Fruit fly (Drosophila melanogaster) whole organism, embryonic: ENCODE results near the gene CG2794.

Experiments
- Atf6 ChIP-seq: fragments of 200-800 bp; sonication (Bioruptor generic); IDR thresholded peaks from 2 replicates; pipeline ENCODE4 v1.3.6; 2022; ENCODE audit warnings: missing biosample characterization, missing genetic modification characterization
- B-H2 ChIP-seq: fragments of 200-800 bp; sonication (Bioruptor generic); optimal IDR thresholded peaks from 2 replicates; lab custom pipeline; 2018; ENCODE audit warnings: missing biosample characterization, mild to moderate bottlenecking, missing genetic modification characterization
- BEAF-32 ChIP-seq: fragments of 200-800 bp; sonication (Bioruptor generic); optimal IDR thresholded peaks from 3 replicates; lab custom pipeline; 2017; ENCODE audit warnings: missing biosample characterization, missing genetic modification characterization, mild to moderate bottlenecking, moderate library complexity, missing genetic modification reagents
- BtbVII ChIP-seq: fragments of 200-800 bp; sonication (Bioruptor generic); optimal IDR thresholded peaks from 3 replicates; lab custom pipeline; 2017; ENCODE audit warnings: missing biosample characterization, mild to moderate bottlenecking, missing genetic modification characterization
- CG10209 ChIP-seq: fragments of 200-800 bp; sonication (Bioruptor generic); optimal IDR thresholded peaks from 3 replicates; lab custom pipeline; 2017; ENCODE audit warnings: missing biosample characterization, mild to moderate bottlenecking, missing genetic modification characterization, missing genetic modification reagents
- CG11085 ChIP-seq: fragments of 200-800 bp; sonication (Bioruptor generic); IDR thresholded peaks from 2 replicates; pipeline ENCODE4 v1.3.6; 2022; ENCODE audit warnings: missing biosample characterization, missing genetic modification characterization
- CG11504 ChIP-seq: fragments of 200-800 bp; sonication (Bioruptor generic); optimal IDR thresholded peaks from 3 replicates; lab custom pipeline; 2019; ENCODE audit warnings: missing biosample characterization, mild to moderate bottlenecking, missing genetic modification characterization, moderate library complexity
- CG14014 ChIP-seq: fragments of 200-800 bp; sonication (Bioruptor generic); IDR thresholded peaks from 2 replicates; pipeline ENCODE4 v1.3.6; 2022; ENCODE audit warnings: missing biosample characterization, missing genetic modification characterization
- CG14710 ChIP-seq: fragments of 200-800 bp; sonication (Bioruptor generic); optimal IDR thresholded peaks from 3 replicates; lab custom pipeline; 2019; ENCODE audit warnings: missing biosample characterization, mild to moderate bottlenecking, missing genetic modification characterization, moderate library complexity
- CG1602 ChIP-seq: fragments of 200-800 bp; sonication (Bioruptor generic); optimal IDR thresholded peaks from 3 replicates; lab custom pipeline; 2016; ENCODE audit warnings: missing biosample characterization, missing genetic modification characterization
- CG2120 ChIP-seq: fragments of 200-800 bp; sonication (Bioruptor generic); optimal IDR thresholded peaks from 3 replicates; lab custom pipeline; 2016; ENCODE audit warnings: missing biosample characterization, missing genetic modification characterization
- CG3065 ChIP-seq: fragments of 200-800 bp; sonication (Bioruptor generic); optimal IDR thresholded peaks from 2 replicates; lab custom pipeline; 2016; ENCODE audit warnings: missing biosample characterization, missing genetic modification characterization
- CG32767 ChIP-seq: fragments of 200-800 bp; sonication (Bioruptor generic); IDR thresholded peaks from 2 replicates; pipeline ENCODE4 v1.3.6; 2022; ENCODE audit warnings: missing biosample characterization, missing genetic modification characterization
- CG34224 ChIP-seq: fragments of 200-800 bp; sonication (Bioruptor generic); IDR thresholded peaks from 3 replicates; pipeline ENCODE4 v1.3.6; 2022; ENCODE audit warnings: missing biosample characterization, missing genetic modification characterization; ENCODE audit not compliant: partially characterized antibody
- CG3838 ChIP-seq: fragments of 200-800 bp; sonication (Bioruptor generic); optimal IDR thresholded peaks from 3 replicates; lab custom pipeline; 2016; ENCODE audit warnings: missing biosample characterization, missing genetic modification characterization
- CG5953 ChIP-seq: fragments of 200-800 bp; sonication (Bioruptor generic); IDR thresholded peaks from 2 replicates; pipeline ENCODE4 v1.3.6; 2022; ENCODE audit warnings: missing biosample characterization, missing genetic modification characterization
- CG6254 ChIP-seq: fragments of 200-800 bp; sonication (Bioruptor generic); optimal IDR thresholded peaks from 3 replicates; lab custom pipeline; 2017; ENCODE audit warnings: mild to moderate bottlenecking, missing biosample characterization, missing genetic modification reagents, missing genetic modification characterization
- CG6854 ChIP-seq: fragments of 200-800 bp; sonication (Bioruptor generic); optimal IDR thresholded peaks from 3 replicates; lab custom pipeline; 2017; ENCODE audit warnings: missing biosample characterization, mild to moderate bottlenecking, missing genetic modification characterization
- CG7745 ChIP-seq: fragments of 200-800 bp; sonication (Bioruptor generic); optimal IDR thresholded peaks from 2 replicates; lab custom pipeline; 2018; ENCODE audit warnings: missing biosample characterization, mild to moderate bottlenecking, missing genetic modification characterization, moderate library complexity
- CG8388 ChIP-seq: fragments of 200-800 bp; sonication (Bioruptor generic); optimal IDR thresholded peaks from 2 replicates; lab custom pipeline; 2019; ENCODE audit warnings: missing biosample characterization, mild to moderate bottlenecking, missing genetic modification characterization, moderate library complexity
- CG9437 ChIP-seq: fragments of 200-800 bp; sonication (Bioruptor generic); optimal IDR thresholded peaks from 2 replicates; lab custom pipeline; 2018; ENCODE audit warnings: missing biosample characterization, mild to moderate bottlenecking, missing genetic modification characterization
- CG9609 ChIP-seq: fragments of 200-800 bp; sonication (Bioruptor generic); optimal IDR thresholded peaks from 3 replicates; lab custom pipeline; 2016; ENCODE audit warnings: missing biosample characterization, missing genetic modification characterization
- CG9797 ChIP-seq: fragments of 200-800 bp; sonication (Bioruptor generic); optimal IDR thresholded peaks from 3 replicates; lab custom pipeline; 2018; ENCODE audit warnings: missing biosample characterization, mild to moderate bottlenecking, missing genetic modification characterization
- Doc2 ChIP-seq: fragments of 200-800 bp; sonication (Bioruptor generic); IDR thresholded peaks from 2 replicates; pipeline ENCODE4 v1.3.6; 2022; ENCODE audit warnings: missing biosample characterization, missing genetic modification characterization
- Dp ChIP-seq: fragments of 200-800 bp; sonication (Bioruptor generic); optimal IDR thresholded peaks from 2 replicates; lab custom pipeline; 2018; ENCODE audit warnings: missing biosample characterization, mild to moderate bottlenecking, missing genetic modification characterization, moderate library complexity
- E2f1 ChIP-seq: fragments of 200-800 bp; sonication (Bioruptor generic); IDR thresholded peaks from 2 replicates; pipeline ENCODE4 v1.3.6; 2022; ENCODE audit warnings: missing biosample characterization, missing genetic modification characterization
- Gug ChIP-seq: fragments of 200-800 bp; sonication (Bioruptor generic); IDR thresholded peaks from 4 replicates; pipeline ENCODE4 v1.3.6; 2022; ENCODE audit warnings: missing biosample characterization, missing genetic modification characterization
- HHEX ChIP-seq: fragments of 200-800 bp; sonication (Bioruptor generic); optimal IDR thresholded peaks from 3 replicates; lab custom pipeline; 2017; ENCODE audit warnings: missing biosample characterization, mild to moderate bottlenecking, missing genetic modification characterization, missing genetic modification reagents
- HLH3B ChIP-seq: fragments of 200-800 bp; sonication (Bioruptor generic); IDR thresholded peaks from 2 replicates; pipeline ENCODE4 v1.3.6; 2022; ENCODE audit warnings: missing biosample characterization, missing genetic modification characterization
- HLHmδ ChIP-seq: fragments of 200-800 bp; sonication (Bioruptor generic); optimal IDR thresholded peaks from 2 replicates; lab custom pipeline; 2018; ENCODE audit warnings: missing biosample characterization, mild to moderate bottlenecking, missing genetic modification characterization, moderate library complexity
- Mrtf ChIP-seq: fragments of 200-800 bp; sonication (Bioruptor generic); IDR thresholded peaks from 3 replicates; pipeline ENCODE4 v1.3.6; 2022; ENCODE audit warnings: missing biosample characterization, missing genetic modification characterization
- NC2α ChIP-seq: fragments of 200-800 bp; sonication (Bioruptor generic); optimal IDR thresholded peaks from 2 replicates; lab custom pipeline; 2016; ENCODE audit warnings: missing biosample characterization, missing genetic modification characterization
- Sin3A ChIP-seq: fragments of >200 bp; optimal IDR thresholded peaks from 2 replicates; lab custom pipeline; 2018
- Six4 ChIP-seq: fragments of 200-800 bp; sonication (Bioruptor generic); optimal IDR thresholded peaks from 2 replicates; lab custom pipeline; 2016; ENCODE audit warnings: missing biosample characterization, missing genetic modification characterization
- TFAM ChIP-seq: fragments of 200-800 bp; sonication (Bioruptor generic); optimal IDR thresholded peaks from 2 replicates; lab custom pipeline; 2017; ENCODE audit warnings: missing biosample characterization, missing genetic modification characterization, inconsistent platforms
- ac ChIP-seq: fragments of 200-800 bp; sonication (Bioruptor generic); optimal IDR thresholded peaks from 3 replicates; lab custom pipeline; 2017; ENCODE audit warnings: missing biosample characterization, mild to moderate bottlenecking, missing genetic modification characterization
- dati ChIP-seq: fragments of 200-800 bp; sonication (Bioruptor generic); IDR thresholded peaks from 2 replicates; pipeline ENCODE4 v1.3.6; 2022; ENCODE audit warnings: missing biosample characterization, missing genetic modification characterization
- dmrt11E ChIP-seq: fragments of 200-800 bp; sonication (Bioruptor generic); optimal IDR thresholded peaks from 3 replicates; lab custom pipeline; 2018; ENCODE audit warnings: missing biosample characterization, mild to moderate bottlenecking, missing genetic modification characterization, moderate library complexity
- hkb ChIP-seq, 2 experiments: fragments of 200-800 bp in 1 of 2; fragments of >200 bp in 1 of 2; sonication (Bioruptor generic) in 1 of 2; IDR thresholded peaks in 1 of 2; optimal IDR thresholded peaks in 1 of 2; 2 replicates each; pipeline versions ENCODE4 v1.3.6 to Lab custom; 2017 to 2022; ENCODE audit warnings: missing biosample characterization in 1 of 2, missing genetic modification characterization in 1 of 2
- jing ChIP-seq: fragments of 200-800 bp; sonication (Bioruptor generic); optimal IDR thresholded peaks from 2 replicates; lab custom pipeline; 2018; ENCODE audit warnings: missing biosample characterization, mild to moderate bottlenecking, missing genetic modification characterization
- kay ChIP-seq: fragments of 200-800 bp; sonication (Bioruptor generic); optimal IDR thresholded peaks from 2 replicates; lab custom pipeline; 2016; ENCODE audit warnings: missing biosample characterization, missing genetic modification characterization
- kni ChIP-seq: fragments of 200-800 bp; sonication (Bioruptor generic); optimal IDR thresholded peaks from 3 replicates; lab custom pipeline; 2017; ENCODE audit warnings: mild to moderate bottlenecking, missing biosample characterization, missing genetic modification reagents, missing genetic modification characterization
- odd ChIP-seq: fragments of 200-800 bp; sonication (Bioruptor generic); optimal IDR thresholded peaks from 2 replicates; lab custom pipeline; 2017; ENCODE audit warnings: missing biosample characterization, mild to moderate bottlenecking, missing genetic modification characterization
- prd ChIP-seq, 3 experiments: fragments of >200 bp in 2 of 3; fragments of 200-800 bp in 1 of 3; sonication (Bioruptor generic) in 1 of 3; optimal IDR thresholded peaks in 2 of 3; IDR thresholded peaks in 1 of 3; 2 replicates in 2 of 3; 3 replicates in 1 of 3; pipeline versions ENCODE4 v1.3.6 to Lab custom; 2017 to 2022; ENCODE audit warnings: missing biosample characterization in 1 of 3, missing genetic modification characterization in 1 of 3
- schlank ChIP-seq: fragments of 200-800 bp; sonication (Bioruptor generic); optimal IDR thresholded peaks from 2 replicates; lab custom pipeline; 2018; ENCODE audit warnings: missing biosample characterization, mild to moderate bottlenecking, missing genetic modification characterization
- slou ChIP-seq: fragments of 200-800 bp; sonication (Bioruptor generic); optimal IDR thresholded peaks from 3 replicates; lab custom pipeline; 2016; ENCODE audit warnings: missing biosample characterization, missing genetic modification characterization
- twi ChIP-seq: fragments of 200-800 bp; optimal IDR thresholded peaks from 2 replicates; lab custom pipeline; 2019; ENCODE audit warnings: missing biosample characterization, mild to moderate bottlenecking, missing genetic modification characterization, moderate library complexity
- vfl ChIP-seq: fragments of 200-800 bp; sonication (Bioruptor generic); optimal IDR thresholded peaks from 2 replicates; lab custom pipeline; 2016; ENCODE audit warnings: missing biosample characterization, missing genetic modification characterization
- vvl ChIP-seq: fragments of 200-800 bp; sonication (Bioruptor generic); IDR thresholded peaks from 2 replicates; pipeline ENCODE4 v1.3.6; 2022; ENCODE audit warnings: missing biosample characterization, missing genetic modification characterization
- zfh2 ChIP-seq: fragments of 200-800 bp; sonication (Bioruptor generic); optimal IDR thresholded peaks from 2 replicates; lab custom pipeline; 2016; ENCODE audit warnings: missing biosample characterization, missing genetic modification characterization

Gene CG2794

DNA sequence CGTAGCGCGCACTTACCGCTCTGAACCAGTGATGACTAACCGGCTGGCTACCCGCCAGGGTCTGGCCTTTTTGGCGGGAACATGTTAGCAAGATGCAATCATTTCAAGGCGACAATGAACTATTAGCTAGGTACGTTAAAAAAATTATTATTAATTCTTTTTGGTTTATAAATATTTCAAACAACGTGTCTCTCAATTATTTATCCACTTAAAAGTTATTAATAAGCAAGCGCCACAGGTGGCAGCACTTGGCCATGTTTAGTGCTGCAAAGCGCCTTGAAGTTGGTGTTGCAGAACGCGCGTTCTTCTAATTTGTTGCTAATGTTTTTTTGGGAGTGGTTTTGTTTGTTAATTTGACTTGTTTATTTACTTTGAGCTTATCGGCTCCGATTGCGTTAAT lies 10.3 kb downstream of the CG2794 start, which contains the start of the genes Ipk2 and cold (continued):
- TF ChIP-seq CG14014 (peak; percentile 63; the same call in 1 of the 2 replicates), CG11504 (tag; lab: Kevin White, UChicago) (peak; percentile 92), CG14710 (tag; lab: Kevin White, UChicago) (peak; percentile 93), CG9797 (GFP tag; lab: Kevin White, UChicago) (peak; percentile 62), Gug (GFP tag; lab: Robert Waterston, UW) (peak; percentile 70), CG1602 (peak; percentile 72), vfl (GFP tag; lab: Kevin White, UChicago) (peak; percentile 85), twi (tag; lab: Kevin White, UChicago) (peak; percentile 67), CG2120 (peak; percentile 90), HLHmδ (GFP tag; lab: Kevin White, UChicago) (no peak), CG9437 (peak; percentile 92), Atf6 (GFP tag; lab: Robert Waterston, UW) (peak; percentile 53; the same call in 1 of the 2 replicates), NC2α (GFP tag; lab: Kevin White, UChicago) (peak; percentile 42), Dp (GFP tag; lab: Kevin White, UChicago) (peak; percentile 63), jing (GFP tag; lab: Kevin White, UChicago) (peak; percentile 38), slou (GFP tag; lab: Kevin White, UChicago) (peak; percentile 78), kay (peak; percentile 74), B-H2 (GFP tag; lab: Kevin White, UChicago) (peak; percentile 87), BtbVII (peak; percentile 67), CG32767 (GFP tag; lab: Robert Waterston, UW) (peak; percentile 44; the same call in 1 of the 2 replicates), prd (optimal IDR thresholded peaks at IDR 0.05; lab: Kevin White, UChicago) (no peak), prd (GFP tag; IDR thresholded peaks at IDR 0.05; lab: Robert Waterston, UW) (peak; percentile 82), CG3065 (peak; percentile 68), dmrt11E (peak; percentile 70), TFAM (GFP tag; lab: Kevin White, UChicago) (no peak), CG5953 (GFP tag; lab: Robert Waterston, UW) (no peak), schlank (tag; lab: Kevin White, UChicago) (peak; percentile 22), CG34224 (GFP tag; lab: Robert Waterston, UW) (0 out of 3 replicates have a peak, but pooled peaks have one; percentile 22), HHEX (GFP tag; lab: Kevin White, UChicago) (peak; percentile 84), CG11085 (GFP tag; lab: Robert Waterston, UW) (peak; percentile 67), CG7745 (tag; lab: Kevin White, UChicago) (no peak), hkb (optimal IDR thresholded peaks at IDR 0.05; lab: Kevin White, UChicago) (peak; percentile 92), hkb (GFP tag; IDR thresholded peaks at IDR 0.05; lab: Robert Waterston, UW) (peak; percentile 67), CG10209 (GFP tag; lab: Kevin White, UChicago) (peak; percentile 85), Sin3A (lab: Kevin White, UChicago) (peak; percentile 93), dati (GFP tag; lab: Robert Waterston, UW) (no peak), zfh2 (peak; percentile 88), BEAF-32 (GFP tag; lab: Kevin White, UChicago) (peak; percentile 46), Doc2 (no peak), CG8388 (peak; percentile 64), Six4 (GFP tag; lab: Kevin White, UChicago) (peak; percentile 50), CG9609 (GFP tag; lab: Kevin White, UChicago) (peak; percentile 69), vvl (GFP tag; lab: Robert Waterston, UW) (peak; percentile 72), Mrtf (GFP tag; lab: Robert Waterston, UW) (peak; percentile 63; the same call in 2 of the 3 replicates), kni (peak; percentile 68), E2f1 (GFP tag; lab: Robert Waterston, UW) (peak; percentile 75), odd (GFP tag; lab: Kevin White, UChicago) (no peak), CG3838 (GFP tag; lab: Kevin White, UChicago) (peak; percentile 59), HLH3B (GFP tag; lab: Robert Waterston, UW) (peak; percentile 54; the same call in 1 of the 2 replicates), CG6254 (GFP tag; lab: Kevin White, UChicago) (peak; percentile 4), ac (GFP tag; lab: Kevin White, UChicago) (no peak), CG6854 (peak; percentile 62)
